Fruit fly (Drosophila melanogaster) whole organism, embryonic: ENCODE results near the gene CG10948.

Experiments used
- Adf1 ChIP-seq: fragments of 200-800 bp; sonication (Bioruptor generic); IDR thresholded peaks from 2 replicates; pipeline ENCODE4 v1.3.6; 2022; ENCODE audit warnings: missing biosample characterization, missing genetic modification characterization
- B-H1 ChIP-seq: fragments of 200-800 bp; sonication (Bioruptor generic); IDR thresholded peaks from 3 replicates; pipeline ENCODE4 v1.3.6; 2022; ENCODE audit warnings: missing biosample characterization, missing genetic modification characterization
- CG10321 ChIP-seq: fragments of 200-800 bp; sonication (Bioruptor generic); IDR thresholded peaks from 2 replicates; pipeline ENCODE4 v1.3.6; 2022; ENCODE audit warnings: missing biosample characterization, missing genetic modification characterization
- CG10979 ChIP-seq: fragments of 200-800 bp; sonication (Bioruptor generic); optimal IDR thresholded peaks from 2 replicates; lab custom pipeline; 2018; ENCODE audit warnings: missing biosample characterization, mild to moderate bottlenecking, missing genetic modification characterization, moderate library complexity
- CG11085 ChIP-seq: fragments of 200-800 bp; sonication (Bioruptor generic); IDR thresholded peaks from 2 replicates; pipeline ENCODE4 v1.3.6; 2022; ENCODE audit warnings: missing biosample characterization, missing genetic modification characterization
- CG11695 ChIP-seq: fragments of 200-800 bp; sonication (Bioruptor generic); IDR thresholded peaks from 3 replicates; pipeline ENCODE4 v1.3.6; 2022; ENCODE audit warnings: missing biosample characterization, missing genetic modification characterization
- CG12299 ChIP-seq: fragments of 200-800 bp; sonication (Bioruptor generic); optimal IDR thresholded peaks from 2 replicates; lab custom pipeline; 2018; ENCODE audit warnings: missing biosample characterization, mild to moderate bottlenecking, missing genetic modification characterization
- CG12391 ChIP-seq: fragments of 200-800 bp; sonication (Bioruptor generic); optimal IDR thresholded peaks from 3 replicates; lab custom pipeline; 2018; ENCODE audit warnings: missing biosample characterization, mild to moderate bottlenecking, missing genetic modification characterization, moderate library complexity
- CG15269 ChIP-seq: fragments of 200-800 bp; sonication (Bioruptor generic); optimal IDR thresholded peaks from 2 replicates; lab custom pipeline; 2018; ENCODE audit warnings: missing biosample characterization, mild to moderate bottlenecking, missing genetic modification characterization, moderate library complexity
- CG1529 ChIP-seq: fragments of 200-800 bp; sonication (Bioruptor generic); optimal IDR thresholded peaks from 3 replicates; lab custom pipeline; 2018; ENCODE audit warnings: missing biosample characterization, missing genetic modification characterization
- CG18476 ChIP-seq: fragments of 200-800 bp; sonication (Bioruptor generic); optimal IDR thresholded peaks from 2 replicates; lab custom pipeline; 2016; ENCODE audit warnings: missing biosample characterization, mild to moderate bottlenecking, missing genetic modification characterization
- CG3281 ChIP-seq: fragments of 200-800 bp; sonication (Bioruptor generic); optimal IDR thresholded peaks from 3 replicates; lab custom pipeline; 2017; ENCODE audit warnings: missing biosample characterization, mild to moderate bottlenecking, missing genetic modification characterization
- CG34376 ChIP-seq: fragments of 200-800 bp; sonication (Bioruptor generic); optimal IDR thresholded peaks from 2 replicates; lab custom pipeline; 2018; ENCODE audit warnings: missing biosample characterization, mild to moderate bottlenecking, missing genetic modification characterization
- CG34422 ChIP-seq: fragments of 200-800 bp; sonication (Bioruptor generic); IDR thresholded peaks from 3 replicates; pipeline ENCODE4 v1.3.6; 2022; ENCODE audit warnings: missing biosample characterization, missing genetic modification characterization
- CG4360 ChIP-seq: fragments of 200-800 bp; sonication (Bioruptor generic); IDR thresholded peaks from 2 replicates; pipeline ENCODE4 v1.3.6; 2022; ENCODE audit warnings: missing biosample characterization, missing genetic modification characterization
- CG4404 ChIP-seq: fragments of 200-800 bp; sonication (Bioruptor generic); IDR thresholded peaks from 2 replicates; pipeline ENCODE4 v1.3.6; 2022; ENCODE audit warnings: missing biosample characterization, missing genetic modification characterization
- CG9215 ChIP-seq: fragments of 200-800 bp; sonication (Bioruptor generic); IDR thresholded peaks from 2 replicates; pipeline ENCODE4 v1.3.6; 2022; ENCODE audit warnings: missing biosample characterization, missing genetic modification characterization
- CG9727 ChIP-seq: fragments of 200-800 bp; sonication (Bioruptor generic); optimal IDR thresholded peaks from 3 replicates; lab custom pipeline; 2017; ENCODE audit warnings: missing biosample characterization, mild to moderate bottlenecking, missing genetic modification characterization
- CG9932 ChIP-seq: fragments of 200-800 bp; sonication (Bioruptor generic); IDR thresholded peaks from 2 replicates; pipeline ENCODE4 v1.3.6; 2022; ENCODE audit warnings: missing biosample characterization, missing genetic modification characterization
- CHES-1-like ChIP-seq: fragments of 200-800 bp; sonication (Bioruptor generic); optimal IDR thresholded peaks from 2 replicates; lab custom pipeline; 2016; ENCODE audit warnings: missing biosample characterization, missing genetic modification characterization
- CrebB ChIP-seq: fragments of 200-800 bp; sonication (Bioruptor generic); optimal IDR thresholded peaks from 3 replicates; lab custom pipeline; 2018; ENCODE audit warnings: missing biosample characterization, mild to moderate bottlenecking, missing genetic modification characterization
- Dip2 ChIP-seq: fragments of 200-800 bp; sonication (Bioruptor generic); IDR thresholded peaks from 2 replicates; pipeline ENCODE4 v1.3.6; 2022; ENCODE audit warnings: missing biosample characterization, missing genetic modification characterization
- Dip3 ChIP-seq: fragments of 200-800 bp; sonication (Bioruptor generic); optimal IDR thresholded peaks from 3 replicates; lab custom pipeline; 2016; ENCODE audit warnings: missing biosample characterization, missing genetic modification characterization
- Dll ChIP-seq: fragments of 200-800 bp; sonication (Bioruptor generic); IDR thresholded peaks from 4 replicates; pipeline ENCODE4 v1.3.6; 2022; ENCODE audit warnings: missing biosample characterization, missing genetic modification characterization; ENCODE audit not compliant: partially characterized antibody
- E2f1 ChIP-seq: fragments of 200-800 bp; sonication (Bioruptor generic); IDR thresholded peaks from 2 replicates; pipeline ENCODE4 v1.3.6; 2022; ENCODE audit warnings: missing biosample characterization, missing genetic modification characterization
- HHEX ChIP-seq: fragments of 200-800 bp; sonication (Bioruptor generic); optimal IDR thresholded peaks from 3 replicates; lab custom pipeline; 2017; ENCODE audit warnings: missing biosample characterization, mild to moderate bottlenecking, missing genetic modification characterization, missing genetic modification reagents
- HLHmδ ChIP-seq: fragments of 200-800 bp; sonication (Bioruptor generic); optimal IDR thresholded peaks from 2 replicates; lab custom pipeline; 2018; ENCODE audit warnings: missing biosample characterization, mild to moderate bottlenecking, missing genetic modification characterization, moderate library complexity
- Hr51 ChIP-seq, 2 experiments: fragments of 200-800 bp; sonication (Bioruptor generic); optimal IDR thresholded peaks; 2 replicates in 1 of 2; 3 replicates in 1 of 2; lab custom pipeline; 2016 to 2018; ENCODE audit warnings: missing biosample characterization in 2 of 2, missing genetic modification characterization in 2 of 2, mild to moderate bottlenecking in 1 of 2, moderate library complexity in 1 of 2
- Jarid2 ChIP-seq: fragments of 200-800 bp; sonication (Bioruptor generic); optimal IDR thresholded peaks from 3 replicates; lab custom pipeline; 2017; ENCODE audit warnings: mild to moderate bottlenecking, missing biosample characterization, missing genetic modification reagents, missing genetic modification characterization
- Kr ChIP-seq: fragments of 200-800 bp; sonication (Bioruptor generic); optimal IDR thresholded peaks from 2 replicates; lab custom pipeline; 2017; ENCODE audit warnings: missing biosample characterization, mild to moderate bottlenecking, missing genetic modification characterization
- MBD-R2 ChIP-seq: fragments of 200-800 bp; sonication (Bioruptor generic); IDR thresholded peaks from 2 replicates; pipeline ENCODE4 v1.3.6; 2022; ENCODE audit warnings: missing biosample characterization, missing genetic modification characterization
- Optix ChIP-seq: fragments of 200-800 bp; sonication (Bioruptor generic); IDR thresholded peaks from 3 replicates; pipeline ENCODE4 v1.3.6; 2022; ENCODE audit warnings: missing biosample characterization, missing genetic modification characterization
- YL-1 ChIP-seq: fragments of 200-800 bp; sonication (Bioruptor generic); optimal IDR thresholded peaks from 3 replicates; lab custom pipeline; 2017; ENCODE audit warnings: missing biosample characterization, mild to moderate bottlenecking, missing genetic modification characterization
- ab ChIP-seq: fragments of 200-800 bp; sonication (Bioruptor generic); optimal IDR thresholded peaks from 2 replicates; lab custom pipeline; 2016; ENCODE audit warnings: missing biosample characterization, missing genetic modification characterization
- amos ChIP-seq: fragments of 200-800 bp; sonication (Bioruptor generic); IDR thresholded peaks from 2 replicates; pipeline ENCODE4 v1.3.6; 2022; ENCODE audit warnings: missing biosample characterization, missing genetic modification characterization; ENCODE audit not compliant: partially characterized antibody
- btn ChIP-seq: fragments of 200-800 bp; sonication (Bioruptor generic); optimal IDR thresholded peaks from 2 replicates; lab custom pipeline; 2016; ENCODE audit warnings: missing biosample characterization, missing genetic modification characterization
- danr ChIP-seq: fragments of 200-800 bp; sonication (Bioruptor generic); IDR thresholded peaks from 2 replicates; pipeline ENCODE4 v1.3.6; 2022; ENCODE audit warnings: missing biosample characterization, missing genetic modification characterization
- ems ChIP-seq: fragments of 200-800 bp; sonication (Bioruptor generic); optimal IDR thresholded peaks from 3 replicates; lab custom pipeline; 2016; ENCODE audit warnings: missing biosample characterization, missing genetic modification characterization
- fd102C ChIP-seq: fragments of 200-800 bp; sonication (Bioruptor generic); optimal IDR thresholded peaks from 2 replicates; lab custom pipeline; 2018; ENCODE audit warnings: missing biosample characterization, mild to moderate bottlenecking, missing genetic modification characterization, moderate library complexity
- gem ChIP-seq: fragments of 200-800 bp; sonication (Bioruptor generic); optimal IDR thresholded peaks from 2 replicates; lab custom pipeline; 2019; ENCODE audit warnings: missing biosample characterization, mild to moderate bottlenecking, missing genetic modification characterization, moderate library complexity
- kni ChIP-seq: fragments of 200-800 bp; sonication (Bioruptor generic); optimal IDR thresholded peaks from 3 replicates; lab custom pipeline; 2017; ENCODE audit warnings: mild to moderate bottlenecking, missing biosample characterization, missing genetic modification reagents, missing genetic modification characterization
- lab ChIP-seq: fragments of 200-800 bp; sonication (Bioruptor generic); optimal IDR thresholded peaks from 3 replicates; lab custom pipeline; 2017; ENCODE audit warnings: missing biosample characterization, missing genetic modification characterization, mild to moderate bottlenecking, moderate library complexity, missing genetic modification reagents
- lov ChIP-seq, 2 experiments: fragments of 200-800 bp in 1 of 2; fragments of >200 bp in 1 of 2; sonication (Bioruptor generic) in 1 of 2; IDR thresholded peaks in 1 of 2; optimal IDR thresholded peaks in 1 of 2; 2 replicates in 1 of 2; 3 replicates in 1 of 2; pipeline versions ENCODE4 v1.3.6 to Lab custom; 2017 to 2022; ENCODE audit warnings: missing biosample characterization in 1 of 2, missing genetic modification characterization in 1 of 2
- mam ChIP-seq: fragments of 200-800 bp; sonication (Bioruptor generic); optimal IDR thresholded peaks from 3 replicates; lab custom pipeline; 2016; ENCODE audit warnings: missing biosample characterization, missing genetic modification characterization
- nerfin-1 ChIP-seq: fragments of 200-800 bp; sonication (Bioruptor generic); optimal IDR thresholded peaks from 3 replicates; lab custom pipeline; 2019; ENCODE audit warnings: missing biosample characterization, mild to moderate bottlenecking, missing genetic modification characterization, moderate library complexity
- p53 ChIP-seq: fragments of 200-800 bp; sonication (Bioruptor generic); optimal IDR thresholded peaks from 2 replicates; lab custom pipeline; 2016; ENCODE audit warnings: missing biosample characterization, missing genetic modification characterization
- pum ChIP-seq: fragments of 200-800 bp; sonication (Bioruptor generic); optimal IDR thresholded peaks from 2 replicates; lab custom pipeline; 2016; ENCODE audit warnings: missing biosample characterization, missing genetic modification characterization
- shn ChIP-seq: fragments of 200-800 bp; sonication (Bioruptor generic); optimal IDR thresholded peaks from 3 replicates; lab custom pipeline; 2016; ENCODE audit warnings: missing biosample characterization, missing genetic modification characterization
- sob ChIP-seq: fragments of 200-800 bp; sonication (Bioruptor generic); IDR thresholded peaks from 2 replicates; pipeline ENCODE4 v1.3.6; 2022; ENCODE audit warnings: missing biosample characterization, missing genetic modification characterization
- zen2 ChIP-seq: fragments of 200-800 bp; sonication (Bioruptor generic); IDR thresholded peaks from 3 replicates; pipeline ENCODE4 v1.3.6; 2022; ENCODE audit warnings: missing biosample characterization, missing genetic modification characterization; ENCODE audit not compliant: partially characterized antibody
- zfh1 ChIP-seq: fragments of 200-800 bp; sonication (Bioruptor generic); IDR thresholded peaks from 3 replicates; pipeline ENCODE4 v1.3.6; 2022; ENCODE audit warnings: missing biosample characterization, missing genetic modification characterization

CG10948 gene

dm6 chr3L:12804730-12805170 is 45.2 kb downstream of the CG10948 start, which contains the start of gene Atg1 (continued):
- TF ChIP-seq CG3281 (GFP tag; lab: Kevin White, UChicago) (no peak), CG11695 (0 out of 3 replicates have a peak, but pooled peaks have one; percentile 33), Kr (GFP tag; lab: Kevin White, UChicago) (no peak), CG10321 (GFP tag; lab: Robert Waterston, UW) (no peak), CG12299 (tag; lab: Kevin White, UChicago) (no peak), p53 (GFP tag; lab: Kevin White, UChicago) (no peak), Adf1 (GFP tag; lab: Robert Waterston, UW) (no peak), CG9727 (GFP tag; lab: Kevin White, UChicago) (no peak), CG15269 (tag; lab: Kevin White, UChicago) (no peak), nerfin-1 (tag; lab: Kevin White, UChicago) (no peak), mam (GFP tag; lab: Kevin White, UChicago) (no peak), Dll (GFP tag; lab: Robert Waterston, UW) (no peak), CHES-1-like (GFP tag; lab: Kevin White, UChicago) (peak; percentile 23), CG34422 (GFP tag; lab: Robert Waterston, UW) (peak; percentile 36; the same call in 1 of the 3 replicates), zen2 (GFP tag; lab: Robert Waterston, UW) (no peak), pum (GFP tag; lab: Kevin White, UChicago) (no peak), danr (GFP tag; lab: Robert Waterston, UW) (no peak), E2f1 (GFP tag; lab: Robert Waterston, UW) (no peak), Hr51 (GFP tag; optimal IDR thresholded peaks at IDR 0.05; lab: Kevin White, UChicago) (no peak), Dip2 (GFP tag; lab: Robert Waterston, UW) (no peak), sob (no peak), HHEX (GFP tag; lab: Kevin White, UChicago) (peak; percentile 12), gem (tag; lab: Kevin White, UChicago) (no peak), CG1529 (GFP tag; lab: Kevin White, UChicago) (no peak), CG12391 (tag; lab: Kevin White, UChicago) (no peak), ems (no peak), YL-1 (GFP tag; lab: Kevin White, UChicago) (peak; percentile 3), CG18476 (GFP tag; lab: Kevin White, UChicago) (no peak), CG4404 (GFP tag; lab: Robert Waterston, UW) (no peak), Optix (no peak), ab (no peak), CG11085 (GFP tag; lab: Robert Waterston, UW) (no peak), CG34376 (GFP tag; lab: Kevin White, UChicago) (peak; percentile 17), shn (no peak), kni (no peak), CrebB (tag; lab: Kevin White, UChicago) (no peak), zfh1 (GFP tag; lab: Robert Waterston, UW) (0 out of 3 replicates have a peak, but pooled peaks have one; percentile 7), B-H1 (no peak), fd102C (no peak), lab (GFP tag; lab: Kevin White, UChicago) (peak; percentile 31), CG4360 (no peak), amos (GFP tag; lab: Robert Waterston, UW) (no peak; the same call in 1 of the 2 replicates), CG9932 (GFP tag; lab: Robert Waterston, UW) (no peak), Dip3 (GFP tag; lab: Kevin White, UChicago) (no peak), CG10979 (tag; lab: Kevin White, UChicago) (peak; percentile 25), HLHmδ (GFP tag; lab: Kevin White, UChicago) (peak; percentile 51), Jarid2 (peak; percentile 85), MBD-R2 (GFP tag; lab: Robert Waterston, UW) (peak; percentile 26; the same call in 1 of the 2 replicates), lov (optimal IDR thresholded peaks at IDR 0.05; lab: Kevin White, UChicago) (no peak), lov (GFP tag; IDR thresholded peaks at IDR 0.05; lab: Robert Waterston, UW) (no peak), btn (GFP tag; lab: Kevin White, UChicago) (no peak), CG9215 (GFP tag; lab: Robert Waterston, UW) (no peak)
